Fruit fly (Drosophila melanogaster) whole organism, adult: Measurements from ENCODE around the gene CG14331.
A peak's percentile ranks its signal among the peaks of the same experiment; 100 is the strongest.

Experiments
- CG11617 ChIP-seq: fragments of 200-800 bp; sonication (Bioruptor generic); optimal IDR thresholded peaks from 2 replicates; lab custom pipeline; 2017; ENCODE audit warnings: mild to moderate bottlenecking, missing biosample characterization, missing genetic modification reagents, missing genetic modification characterization
- CG12768 ChIP-seq: fragments of 200-800 bp; sonication (Bioruptor generic); optimal IDR thresholded peaks from 2 replicates; lab custom pipeline; 2017; ENCODE audit warnings: missing biosample characterization, missing genetic modification characterization, mild to moderate bottlenecking, moderate library complexity, missing genetic modification reagents
- CG14711 ChIP-seq: fragments of 200-800 bp; sonication (Bioruptor generic); optimal IDR thresholded peaks from 2 replicates; lab custom pipeline; 2018; ENCODE audit warnings: missing biosample characterization, mild to moderate bottlenecking, missing genetic modification characterization, moderate library complexity
- CG1620 ChIP-seq: fragments of 200-800 bp; sonication (Bioruptor generic); optimal IDR thresholded peaks from 2 replicates; lab custom pipeline; 2016; ENCODE audit warnings: missing biosample characterization, missing genetic modification characterization
- CG33017 ChIP-seq: fragments of 200-800 bp; sonication (Bioruptor generic); optimal IDR thresholded peaks from 2 replicates; lab custom pipeline; 2018; ENCODE audit warnings: missing biosample characterization, mild to moderate bottlenecking, missing genetic modification characterization, moderate library complexity
- CG5204 ChIP-seq: fragments of 200-800 bp; sonication (Bioruptor generic); optimal IDR thresholded peaks from 2 replicates; lab custom pipeline; 2016; ENCODE audit warnings: missing biosample characterization, missing genetic modification characterization
- CG7045 ChIP-seq: fragments of 200-800 bp; sonication (Bioruptor generic); optimal IDR thresholded peaks from 2 replicates; lab custom pipeline; 2017; ENCODE audit warnings: missing biosample characterization, mild to moderate bottlenecking, missing genetic modification characterization
- CG7101 ChIP-seq: fragments of 200-800 bp; sonication (Bioruptor generic); optimal IDR thresholded peaks from 2 replicates; lab custom pipeline; 2018; ENCODE audit warnings: missing biosample characterization, mild to moderate bottlenecking, missing genetic modification characterization, moderate library complexity
- Clk ChIP-seq: fragments of 200-800 bp; sonication (Bioruptor generic); optimal IDR thresholded peaks from 2 replicates; lab custom pipeline; 2017; ENCODE audit warnings: missing biosample characterization, missing genetic modification characterization
- Crg-1 ChIP-seq: fragments of 200-800 bp; sonication (Bioruptor generic); optimal IDR thresholded peaks from 2 replicates; lab custom pipeline; 2016; ENCODE audit warnings: missing biosample characterization, missing genetic modification characterization
- Hr96 ChIP-seq: fragments of 200-800 bp; sonication (Bioruptor generic); optimal IDR thresholded peaks from 2 replicates; lab custom pipeline; 2016; ENCODE audit warnings: missing biosample characterization, missing genetic modification characterization
- Mnt ChIP-seq: fragments of 200-800 bp; sonication (Bioruptor generic); optimal IDR thresholded peaks from 2 replicates; lab custom pipeline; 2016; ENCODE audit warnings: missing biosample characterization, mild to moderate bottlenecking, missing genetic modification characterization
- bab1 ChIP-seq: fragments of 200-800 bp; sonication (Bioruptor generic); optimal IDR thresholded peaks from 3 replicates; lab custom pipeline; 2019; ENCODE audit warnings: missing biosample characterization, mild to moderate bottlenecking, missing genetic modification characterization, moderate library complexity
- cic ChIP-seq: fragments of 200-800 bp; sonication (Bioruptor generic); optimal IDR thresholded peaks from 2 replicates; lab custom pipeline; 2017; ENCODE audit warnings: missing biosample characterization, mild to moderate bottlenecking, missing genetic modification characterization, moderate library complexity
- cnc ChIP-seq, 2 experiments: fragments of >200 bp; optimal IDR thresholded peaks; 2 replicates each; lab custom pipeline; 2017
- kay ChIP-seq: fragments of 200-800 bp; sonication (Bioruptor generic); peaks from one replicate; lab custom pipeline; 2016; ENCODE audit warnings: missing biosample characterization, missing genetic modification characterization, borderline replicate concordance
- ovo ChIP-seq: fragments of 200-800 bp; sonication (Bioruptor generic); optimal IDR thresholded peaks from 2 replicates; lab custom pipeline; 2016; ENCODE audit warnings: missing biosample characterization, missing genetic modification characterization
- pad ChIP-seq: fragments of 200-800 bp; sonication (Bioruptor generic); optimal IDR thresholded peaks from 3 replicates; lab custom pipeline; 2017; ENCODE audit warnings: missing biosample characterization, missing genetic modification characterization, mild to moderate bottlenecking, moderate library complexity, missing genetic modification reagents
- tj ChIP-seq: fragments of 200-800 bp; sonication (Bioruptor generic); optimal IDR thresholded peaks from 3 replicates; lab custom pipeline; 2017; ENCODE audit warnings: missing biosample characterization, mild to moderate bottlenecking, missing genetic modification characterization, moderate library complexity
- toe ChIP-seq: fragments of 200-800 bp; sonication (Bioruptor generic); optimal IDR thresholded peaks from 2 replicates; lab custom pipeline; 2016; ENCODE audit warnings: missing biosample characterization, missing genetic modification characterization

The CG14331 gene

DNA sequence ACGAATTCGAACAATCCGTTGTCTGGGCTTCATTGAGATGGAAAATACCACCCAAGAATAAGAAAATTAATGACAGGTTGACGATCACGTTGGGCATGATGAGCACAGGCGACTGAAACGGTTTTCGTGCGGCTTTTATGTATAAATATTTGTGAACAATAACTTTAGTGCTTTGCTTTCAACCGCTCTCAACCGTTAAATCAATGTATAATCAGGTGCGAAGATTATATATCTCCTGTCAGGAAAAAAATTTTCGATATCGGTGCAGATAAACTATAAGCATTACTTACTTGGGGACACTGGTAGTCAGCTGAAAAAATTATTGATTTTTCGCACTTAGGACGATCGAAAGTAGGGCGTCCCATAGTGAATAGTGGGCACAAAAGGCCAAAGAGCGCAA is 35.5 kb downstream of the CG14331 start, which contains the start of gene CG42823:
CG42823 (minus strand) TSS at position 101 of the 400 bp plus-strand sequence.
- TF ChIP-seq Hr96 (GFP tag; lab: Kevin White, UChicago) (no peak), CG1620 (no peak), CG7101 (tag; lab: Kevin White, UChicago) (no peak), Crg-1 (GFP tag; lab: Kevin White, UChicago) (no peak), tj (GFP tag; lab: Kevin White, UChicago) (no peak), cnc (optimal IDR thresholded peaks at IDR 0.05; lab: Kevin White, UChicago) (no peak), bab1 (no peak), pad (GFP tag; lab: Kevin White, UChicago) (no peak), CG5204 (GFP tag; lab: Kevin White, UChicago) (no peak), Mnt (GFP tag; lab: Kevin White, UChicago) (no peak), CG14711 (tag; lab: Kevin White, UChicago) (no peak), CG7045 (no peak), CG11617 (GFP tag; lab: Kevin White, UChicago) (no peak), toe (GFP tag; lab: Kevin White, UChicago) (no peak), kay (no peak), ovo (no peak)

dm6 chr3R:17404155-17404554 is 36.4 kb downstream of the CG14331 start:
- TF ChIP-seq Clk (GFP tag; lab: Kevin White, UChicago): no peak
- TF ChIP-seq cnc (optimal IDR thresholded peaks at IDR 0.05; lab: Kevin White, UChicago): no peak
- no peak for TF ChIP-seq CG1620
- no peak for TF ChIP-seq Crg-1 (GFP tag; lab: Kevin White, UChicago)
- no peak for TF ChIP-seq tj (GFP tag; lab: Kevin White, UChicago)
- TF ChIP-seq CG11617 (GFP tag; lab: Kevin White, UChicago): no peak
- no peak for TF ChIP-seq CG7045
- TF ChIP-seq Hr96 (GFP tag; lab: Kevin White, UChicago): no peak
- TF ChIP-seq cic (GFP tag; lab: Kevin White, UChicago): no peak

- TF ChIP-seq kay (peak; percentile 58), cic (GFP tag; lab: Kevin White, UChicago) (no peak)
Observed at dm6 chr3R:17403618-17404017, 36.9 kb downstream of the CG14331 start, which contains the start of gene CG34280. CG34280 (minus strand) TSS chr3R:17403718.

dm6 chr3R:17403188-17403587 is 37.3 kb downstream of the CG14331 start, which contains the start of gene CG34279:
CG34279 (minus strand) TSS chr3R:17403288.
- no peak for TF ChIP-seq Hr96 (GFP tag; lab: Kevin White, UChicago)

DNA sequence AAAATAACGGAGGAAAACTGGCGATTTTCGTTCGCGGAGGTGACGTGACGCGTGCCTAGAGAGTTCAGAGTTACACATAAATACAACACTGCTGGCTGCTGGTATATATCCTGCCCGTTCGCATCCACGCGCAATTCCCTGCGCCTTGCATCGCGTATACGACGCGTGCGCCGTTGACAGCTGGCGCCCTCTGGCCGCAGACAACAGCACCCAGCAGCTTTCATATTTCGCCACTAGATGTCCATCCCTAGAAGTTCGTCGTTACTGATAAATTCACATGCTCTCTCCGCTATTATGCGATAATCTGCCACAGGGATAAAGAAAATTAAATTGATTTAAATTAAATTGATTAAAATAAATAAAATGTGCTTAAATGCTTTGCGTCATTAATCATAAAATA is 38.1 kb downstream of the CG14331 start, which contains the start of gene Sur-8:
Sur-8 (minus strand) TSS at position 82 of the 400 bp plus-strand sequence.
- TF ChIP-seq cic (GFP tag; lab: Kevin White, UChicago) (no peak), CG7101 (tag; lab: Kevin White, UChicago) (no peak), ovo (peak; percentile 42), CG7045 (peak; percentile 30), Hr96 (GFP tag; lab: Kevin White, UChicago) (peak; percentile 74), CG12768 (GFP tag; lab: Kevin White, UChicago) (no peak), tj (GFP tag; lab: Kevin White, UChicago) (no peak), toe (GFP tag; lab: Kevin White, UChicago) (peak; percentile 35), pad (GFP tag; lab: Kevin White, UChicago) (peak; percentile 32), bab1 (no peak), CG1620 (peak; percentile 62), Mnt (GFP tag; lab: Kevin White, UChicago) (peak; percentile 36), CG5204 (GFP tag; lab: Kevin White, UChicago) (peak; percentile 33), Clk (GFP tag; lab: Kevin White, UChicago) (no peak), kay (no peak)

DNA sequence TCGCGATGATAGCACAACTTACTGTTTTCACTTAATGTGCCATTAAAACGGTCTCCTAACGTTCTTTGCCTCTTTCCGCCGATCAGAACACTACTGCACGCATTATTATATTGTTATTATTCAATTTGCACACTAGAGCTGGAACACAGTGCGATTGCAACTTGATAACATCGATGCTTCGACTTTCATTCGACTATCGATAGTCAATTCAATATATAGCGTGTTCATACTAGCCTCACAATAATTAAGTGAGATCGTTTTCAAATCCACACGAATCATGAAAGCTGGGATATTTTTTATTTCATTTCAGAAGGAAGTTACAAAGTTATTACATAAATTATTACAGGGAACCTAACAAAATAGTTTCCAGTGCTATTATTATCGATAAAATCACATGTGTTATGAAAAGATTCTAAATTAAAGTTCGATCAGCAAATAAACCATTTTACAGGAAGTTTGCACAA is 39.2 kb downstream of the CG14331 start:
- TF ChIP-seq Mnt (GFP tag; lab: Kevin White, UChicago) (peak; percentile 31), pad (GFP tag; lab: Kevin White, UChicago) (no peak), CG5204 (GFP tag; lab: Kevin White, UChicago) (peak; percentile 78), CG33017 (tag; lab: Kevin White, UChicago) (peak; percentile 28), tj (GFP tag; lab: Kevin White, UChicago) (no peak), CG12768 (GFP tag; lab: Kevin White, UChicago) (no peak), toe (GFP tag; lab: Kevin White, UChicago) (peak; percentile 38), ovo (peak; percentile 20), Clk (GFP tag; lab: Kevin White, UChicago) (no peak), CG1620 (peak; percentile 7), kay (peak; percentile 89), cnc (optimal IDR thresholded peaks at IDR 0.05; lab: Kevin White, UChicago) (no peak), cic (GFP tag; lab: Kevin White, UChicago) (no peak), CG7101 (tag; lab: Kevin White, UChicago) (peak; percentile 48), Hr96 (GFP tag; lab: Kevin White, UChicago) (peak; percentile 56), CG11617 (GFP tag; lab: Kevin White, UChicago) (peak; percentile 1), CG7045 (no peak), bab1 (peak; percentile 45), CG14711 (tag; lab: Kevin White, UChicago) (peak; percentile 22), Crg-1 (GFP tag; lab: Kevin White, UChicago) (peak; percentile 44)

dm6 chr3R:17400675-17401118 is 39.8 kb downstream of the CG14331 start:
- TF ChIP-seq CG7045 (peak; percentile 61), bab1 (peak; percentile 52), CG12768 (GFP tag; lab: Kevin White, UChicago) (peak; percentile 31), Mnt (GFP tag; lab: Kevin White, UChicago) (no peak), pad (GFP tag; lab: Kevin White, UChicago) (peak; percentile 30), CG5204 (GFP tag; lab: Kevin White, UChicago) (no peak), toe (GFP tag; lab: Kevin White, UChicago) (peak; percentile 4), tj (GFP tag; lab: Kevin White, UChicago) (peak; percentile 90), CG14711 (tag; lab: Kevin White, UChicago) (peak; percentile 52), Clk (GFP tag; lab: Kevin White, UChicago) (no peak), CG7101 (tag; lab: Kevin White, UChicago) (peak; percentile 35), CG33017 (tag; lab: Kevin White, UChicago) (no peak), kay (no peak)
